Worm (Caenorhabditis elegans) whole organism, L3 larva: ENCODE measurements around the gene taf-13.

ENCODE experiments used
- ceh-9 ChIP-seq: sonication (generic microtip); optimal IDR thresholded peaks from 2 replicates; lab custom pipeline; 2018; ENCODE audit warnings: missing biosample characterization, missing genetic modification characterization
- elt-1 ChIP-seq: fragments of 150-350 bp; optimal IDR thresholded peaks from 2 replicates; lab custom pipeline; 2014; ENCODE audit warnings: missing biosample characterization, missing genetic modification characterization
- elt-3 ChIP-seq, 3 experiments: fragments of 150-350 bp in 1 of 3; sonication (generic microtip) in 2 of 3; optimal IDR thresholded peaks; 2 replicates in 2 of 3; 4 replicates in 1 of 3; lab custom pipeline; 2014 to 2017; ENCODE audit warnings: missing biosample characterization in 3 of 3, missing genetic modification characterization in 3 of 3
- nhr-11 ChIP-seq: fragments of 150-350 bp; optimal IDR thresholded peaks from 2 replicates; lab custom pipeline; 2014; ENCODE audit warnings: missing biosample characterization, missing genetic modification characterization
- nhr-23 ChIP-seq: fragments of 150-350 bp; optimal IDR thresholded peaks from 2 replicates; lab custom pipeline; 2014; ENCODE audit warnings: missing biosample characterization, missing genetic modification reagents, missing genetic modification characterization

DNA sequence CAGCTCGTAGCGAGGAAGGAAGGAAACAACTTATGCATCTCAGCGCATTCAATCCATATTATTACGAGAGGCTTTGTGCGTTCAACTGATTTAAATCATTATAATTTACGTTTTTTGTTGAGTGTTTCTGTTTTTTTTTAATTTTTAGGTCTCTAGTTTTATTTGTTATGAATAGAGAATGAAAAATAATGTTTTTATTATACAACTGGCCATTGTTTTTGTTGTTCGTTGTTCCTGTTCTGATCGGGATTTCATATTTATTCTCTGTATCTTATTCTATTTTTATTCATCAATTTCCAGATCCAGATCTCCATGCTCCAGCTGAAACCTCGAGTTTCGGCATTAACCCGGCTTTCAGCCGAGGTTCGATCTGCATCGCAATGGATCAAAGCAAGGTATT lies 23.1 kb downstream of the taf-13 start, which contains the start of gene mrps-22:
- no peak for TF ChIP-seq nhr-11 (tag; lab: Kevin White, UChicago)
- no peak for TF ChIP-seq elt-1 (tag; lab: Kevin White, UChicago)
- TF ChIP-seq nhr-23: no peak
- TF ChIP-seq elt-3 (tag; optimal IDR thresholded peaks at IDR 0.05; lab: Kevin White, UChicago): no peak
- no peak for TF ChIP-seq ceh-9 (tag; lab: Kevin White, UChicago)
